Fruit fly (Drosophila melanogaster): ENCODE results near the gene Scgbeta.

The Scgbeta gene

DNA sequence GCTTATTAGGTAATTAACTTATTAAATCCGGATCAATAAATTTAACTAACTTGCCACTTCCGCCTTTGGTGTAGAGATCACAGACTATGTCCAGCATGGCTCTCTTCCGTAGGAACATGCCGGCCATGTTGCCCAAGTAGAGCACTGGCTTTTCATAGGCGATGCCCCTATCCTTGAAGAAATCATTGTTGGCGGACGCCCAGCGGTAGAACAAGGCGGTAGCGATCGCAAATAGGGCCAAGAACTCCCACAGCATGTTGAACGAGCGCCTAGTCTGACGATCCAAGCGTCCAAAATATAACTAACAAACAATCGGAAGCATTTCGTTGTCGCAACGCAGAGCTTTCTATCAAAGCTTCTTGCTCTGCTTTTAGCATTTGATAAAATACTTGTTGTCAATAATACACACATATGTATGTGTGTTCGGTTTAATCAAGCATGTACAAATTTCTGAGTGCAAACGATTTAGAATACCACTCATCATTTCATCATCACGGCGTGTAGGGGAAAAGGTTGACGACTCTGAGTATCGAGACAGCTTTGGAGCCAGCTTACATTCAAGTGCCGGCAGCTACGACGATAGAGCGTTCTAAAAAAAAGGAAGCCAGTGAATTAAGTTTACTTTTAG, 23.5 kb downstream of the Scgbeta start, which contains the start of gene Cyp9f3:
Gene Cyp9f3 (minus strand): TSS at position 310 of the 628 bp plus-strand sequence.
- TF ChIP-seq CG7101 (tag; optimal IDR thresholded peaks at IDR 0.05) (no peak), pad (GFP tag; optimal IDR thresholded peaks at IDR 0.05) (peak; percentile 45), cic (GFP tag; optimal IDR thresholded peaks at IDR 0.05) (peak; percentile 25)

DNA sequence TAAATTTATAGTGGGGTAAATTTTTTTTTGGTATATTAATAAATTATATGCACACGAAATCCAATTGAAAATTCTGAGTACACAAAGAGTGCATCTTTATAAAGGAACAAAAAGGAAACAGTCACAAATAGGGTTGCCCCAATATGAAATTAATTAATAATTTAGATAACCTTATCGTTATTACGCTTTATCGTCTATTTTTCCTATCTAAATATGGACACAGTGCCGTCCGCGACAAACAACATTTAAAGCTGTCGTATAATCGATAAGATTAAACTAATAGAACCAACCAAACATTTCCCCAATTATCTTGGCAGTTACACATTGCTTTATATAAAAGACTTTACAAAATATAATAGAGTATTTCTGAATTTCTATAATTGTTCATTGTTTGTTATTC, 24.2 kb downstream of the Scgbeta start:
- TF ChIP-seq cic (GFP tag; optimal IDR thresholded peaks at IDR 0.05): no peak
- TF ChIP-seq kay (GFP tag; ENCODE audit: borderline replicate concordance): peak; percentile 88
- TF ChIP-seq Crg-1 (GFP tag; optimal IDR thresholded peaks at IDR 0.05): no peak
- TF ChIP-seq Clk (GFP tag; optimal IDR thresholded peaks at IDR 0.05): no peak
- no peak for TF ChIP-seq Hr96 (GFP tag; optimal IDR thresholded peaks at IDR 0.05)
- no peak for TF ChIP-seq tj (GFP tag; optimal IDR thresholded peaks at IDR 0.05)
- TF ChIP-seq CG33017 (tag; optimal IDR thresholded peaks at IDR 0.05): no peak
- peak; percentile 7 for TF ChIP-seq CG14711 (tag; optimal IDR thresholded peaks at IDR 0.05)
- TF ChIP-seq CG12768 (GFP tag; optimal IDR thresholded peaks at IDR 0.05): no peak
- TF ChIP-seq bab1 (GFP tag; optimal IDR thresholded peaks at IDR 0.05): no peak
- peak; percentile 49 for TF ChIP-seq CG7045 (GFP tag; optimal IDR thresholded peaks at IDR 0.05)
- TF ChIP-seq ovo (GFP tag; optimal IDR thresholded peaks at IDR 0.05): no peak
- TF ChIP-seq pad (GFP tag; optimal IDR thresholded peaks at IDR 0.05): no peak
- no peak for TF ChIP-seq CG1620 (GFP tag; optimal IDR thresholded peaks at IDR 0.05)
- no peak for TF ChIP-seq toe (GFP tag; optimal IDR thresholded peaks at IDR 0.05)
- TF ChIP-seq CG5204 (GFP tag; optimal IDR thresholded peaks at IDR 0.05): no peak
- TF ChIP-seq cnc (optimal IDR thresholded peaks at IDR 0.05): no peak

DNA sequence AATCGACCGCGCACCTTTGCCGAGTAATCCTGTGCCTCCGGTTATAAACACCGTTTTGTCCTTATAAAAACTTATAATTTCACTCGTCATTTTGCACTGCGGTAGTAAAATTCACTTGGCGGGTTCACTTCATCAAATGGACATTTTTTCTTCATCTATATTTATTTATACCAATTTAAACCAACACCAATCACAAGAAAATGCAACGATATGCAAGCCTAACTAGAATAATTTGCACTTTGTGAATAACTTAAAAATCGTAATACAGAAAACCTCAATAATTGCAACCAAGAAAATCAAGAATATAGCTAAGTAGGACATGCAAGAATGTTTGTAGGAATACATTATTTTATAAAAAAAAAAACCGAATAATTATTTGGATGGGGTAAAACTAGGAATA, 26.3 kb downstream of the Scgbeta start, which contains the start of the genes CG10096 and CG10097:
Gene CG10096 (minus strand): TSS at position 101 of the 400 bp plus-strand sequence.
Gene CG10097 (minus strand): TSS at position 101 of the 400 bp plus-strand sequence.
- TF ChIP-seq kay (GFP tag; ENCODE audit: borderline replicate concordance) (peak; percentile 75), Mnt (GFP tag; optimal IDR thresholded peaks at IDR 0.05) (no peak)

DNA sequence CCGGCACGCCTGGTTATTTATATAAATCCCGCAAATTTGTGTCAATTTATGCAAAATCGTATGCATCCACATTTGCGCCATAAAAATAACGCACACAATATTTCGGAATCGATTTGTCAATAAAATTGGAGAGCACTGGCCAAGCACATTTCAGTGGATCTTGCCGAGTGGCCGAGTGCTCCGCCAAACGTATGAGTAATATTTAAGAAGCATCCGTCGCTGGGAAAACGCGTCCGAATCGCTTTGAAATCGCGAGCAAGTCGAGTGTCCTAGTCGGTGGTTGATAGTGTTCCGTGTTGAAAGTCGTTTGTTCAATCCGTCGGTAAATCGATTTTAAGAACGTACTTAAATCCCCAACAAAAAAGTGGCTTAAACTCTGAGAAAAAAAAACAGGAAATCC, 35.3 kb downstream of the Scgbeta start, which contains the start of gene CG33098:
Gene CG33098 (plus strand): TSS at position 224 of the 400 bp plus-strand sequence.
- TF ChIP-seq CG14711 (tag; optimal IDR thresholded peaks at IDR 0.05): no peak
- TF ChIP-seq Mnt (GFP tag; optimal IDR thresholded peaks at IDR 0.05): no peak
- TF ChIP-seq CG7045 (GFP tag; optimal IDR thresholded peaks at IDR 0.05): no peak
- no peak for TF ChIP-seq Crg-1 (GFP tag; optimal IDR thresholded peaks at IDR 0.05)
- TF ChIP-seq Clk (GFP tag; optimal IDR thresholded peaks at IDR 0.05): no peak
- TF ChIP-seq CG12768 (GFP tag; optimal IDR thresholded peaks at IDR 0.05): no peak
- no peak for TF ChIP-seq CG11617 (GFP tag; optimal IDR thresholded peaks at IDR 0.05)
- TF ChIP-seq Hr96 (GFP tag; optimal IDR thresholded peaks at IDR 0.05): no peak
- no peak for TF ChIP-seq bab1 (GFP tag; optimal IDR thresholded peaks at IDR 0.05)
- TF ChIP-seq pad (GFP tag; optimal IDR thresholded peaks at IDR 0.05): no peak

DNA sequence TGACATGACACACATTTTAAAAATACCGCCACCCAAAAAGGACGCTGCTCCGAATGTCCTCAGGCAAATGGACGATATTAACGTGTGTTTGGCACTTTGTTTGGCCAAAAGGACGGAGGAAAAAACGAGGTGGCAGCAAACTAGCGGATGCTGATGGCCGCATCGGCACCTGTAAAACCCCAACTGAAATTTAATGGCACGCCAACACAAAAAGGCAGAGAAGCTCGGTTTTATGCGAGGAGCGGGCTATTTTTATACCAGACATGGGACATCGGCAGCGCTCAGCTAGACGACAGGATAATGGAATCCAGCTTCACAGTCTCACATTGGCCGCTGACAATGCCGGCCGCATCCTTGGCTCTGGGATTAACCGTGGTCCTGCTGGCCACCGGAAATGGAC, 36.3 kb downstream of the Scgbeta start, which contains the start of gene Sol1:
Gene Sol1 (plus strand): TSS at position 301 of the 400 bp plus-strand sequence.
- TF ChIP-seq CG5204 (GFP tag; optimal IDR thresholded peaks at IDR 0.05) (no peak), tj (GFP tag; optimal IDR thresholded peaks at IDR 0.05) (no peak), CG11617 (GFP tag; optimal IDR thresholded peaks at IDR 0.05) (no peak), toe (GFP tag; optimal IDR thresholded peaks at IDR 0.05) (no peak), pad (GFP tag; optimal IDR thresholded peaks at IDR 0.05) (no peak), CG7101 (tag; optimal IDR thresholded peaks at IDR 0.05) (no peak), cic (GFP tag; optimal IDR thresholded peaks at IDR 0.05) (no peak), kay (GFP tag; ENCODE audit: borderline replicate concordance) (no peak), CG1620 (GFP tag; optimal IDR thresholded peaks at IDR 0.05) (no peak), bab1 (GFP tag; optimal IDR thresholded peaks at IDR 0.05) (no peak), CG12768 (GFP tag; optimal IDR thresholded peaks at IDR 0.05) (no peak), CG33017 (tag; optimal IDR thresholded peaks at IDR 0.05) (no peak), CG14711 (tag; optimal IDR thresholded peaks at IDR 0.05) (no peak), Crg-1 (GFP tag; optimal IDR thresholded peaks at IDR 0.05) (no peak)

DNA sequence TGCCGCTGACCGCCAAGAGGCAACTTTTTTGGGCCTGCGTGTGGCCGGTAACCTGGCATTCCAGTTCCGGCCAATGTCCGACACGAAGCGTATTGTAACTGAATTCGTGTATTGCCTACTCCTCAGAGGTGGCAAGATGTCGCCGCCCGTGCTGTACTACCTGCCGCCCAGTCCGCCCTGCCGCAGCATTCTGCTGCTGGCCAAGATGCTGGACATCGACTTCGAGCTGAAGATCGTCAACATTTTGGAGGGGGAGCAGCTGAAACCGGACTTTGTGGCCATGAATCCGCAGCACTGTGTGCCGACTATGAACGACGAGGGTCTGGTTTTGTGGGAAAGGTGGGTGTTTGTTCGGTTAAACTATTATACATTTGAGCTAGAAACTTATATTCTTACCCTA, 38.0 kb downstream of the Scgbeta start:
- no peak for TF ChIP-seq toe (GFP tag; optimal IDR thresholded peaks at IDR 0.05)
- no peak for TF ChIP-seq CG5204 (GFP tag; optimal IDR thresholded peaks at IDR 0.05)

DNA sequence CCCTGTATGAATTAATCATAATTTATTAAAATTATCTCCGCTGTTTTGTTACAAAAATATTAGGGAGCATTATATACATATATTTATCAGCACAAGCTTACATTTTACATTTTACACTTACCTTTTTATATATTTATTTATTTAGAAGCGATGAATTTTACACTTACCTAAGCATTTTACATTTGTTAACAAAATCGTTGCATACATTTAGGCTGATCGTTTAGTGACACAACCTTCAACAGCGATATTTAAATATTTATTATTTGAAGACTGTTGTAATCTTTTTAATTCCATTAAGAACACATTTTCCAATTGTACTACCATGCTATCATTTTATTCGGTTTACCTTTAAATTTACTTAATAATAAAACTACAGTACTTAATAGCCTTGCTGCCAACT, 38.4 kb downstream of the Scgbeta start:
- peak; percentile 95 for TF ChIP-seq kay (GFP tag; ENCODE audit: borderline replicate concordance)
- TF ChIP-seq Hr96 (GFP tag; optimal IDR thresholded peaks at IDR 0.05): no peak
- TF ChIP-seq bab1 (GFP tag; optimal IDR thresholded peaks at IDR 0.05): peak; percentile 14

DNA sequence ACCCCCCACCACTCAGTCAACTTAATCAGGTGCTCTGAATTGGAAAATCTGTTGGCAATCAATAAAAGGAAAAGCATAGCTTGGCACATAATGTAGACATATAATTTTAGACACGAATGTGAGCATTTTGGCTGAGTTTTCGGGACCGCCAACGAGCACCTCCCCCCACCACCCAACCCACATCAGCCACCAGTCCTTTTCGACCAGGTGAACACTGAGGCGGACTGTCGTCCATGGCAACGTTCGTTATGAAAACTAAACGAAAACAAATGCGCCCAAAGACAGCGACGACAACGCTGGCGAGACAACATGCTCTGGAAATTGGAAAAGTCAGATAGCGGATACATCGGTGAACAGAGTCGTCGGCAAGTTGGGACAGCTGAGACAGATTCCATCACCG, 39.2 kb downstream of the Scgbeta start, which contains the start of gene GstD11:
Gene GstD11 (plus strand): TSS at position 301 of the 400 bp plus-strand sequence.
- TF ChIP-seq CG12768 (GFP tag; optimal IDR thresholded peaks at IDR 0.05): no peak
- TF ChIP-seq CG5204 (GFP tag; optimal IDR thresholded peaks at IDR 0.05): no peak
- no peak for TF ChIP-seq bab1 (GFP tag; optimal IDR thresholded peaks at IDR 0.05)
- TF ChIP-seq CG11617 (GFP tag; optimal IDR thresholded peaks at IDR 0.05): no peak
- TF ChIP-seq Mnt (GFP tag; optimal IDR thresholded peaks at IDR 0.05): no peak
- TF ChIP-seq Hr96 (GFP tag; optimal IDR thresholded peaks at IDR 0.05): no peak
- no peak for TF ChIP-seq Crg-1 (GFP tag; optimal IDR thresholded peaks at IDR 0.05)
- TF ChIP-seq pad (GFP tag; optimal IDR thresholded peaks at IDR 0.05): no peak

All from whole organism, adult.